Fruit fly (Drosophila melanogaster): Measurements from ENCODE around the gene CG33223.

dm6 chrX:8416956-8417355, 66.7 kb downstream of the CG33223 start:
- TF ChIP-seq Myc (optimal IDR thresholded peaks at IDR 0.05) (no peak), Sin3A (optimal IDR thresholded peaks at IDR 0.05) (no peak), h (optimal IDR thresholded peaks at IDR 0.05) (no peak), psq (optimal IDR thresholded peaks at IDR 0.05) (no peak)

Data from Kc167 (cell line).